Worm (Caenorhabditis elegans) whole organism, L4/young adult: ENCODE results near the gene akt-2.

Experiments used
- W03F9.2 ChIP-seq: fragments of 150-350 bp; optimal IDR thresholded peaks from 2 replicates; lab custom pipeline; 2014; ENCODE audit warnings: missing biosample characterization, missing genetic modification characterization
- him-1 ChIP-seq: sonication (generic microtip); optimal IDR thresholded peaks from 2 replicates; lab custom pipeline; 2016; ENCODE audit warnings: missing genotype, missing genetic modification reagents, missing genetic modification characterization, missing compliant biosample characterization

DNA sequence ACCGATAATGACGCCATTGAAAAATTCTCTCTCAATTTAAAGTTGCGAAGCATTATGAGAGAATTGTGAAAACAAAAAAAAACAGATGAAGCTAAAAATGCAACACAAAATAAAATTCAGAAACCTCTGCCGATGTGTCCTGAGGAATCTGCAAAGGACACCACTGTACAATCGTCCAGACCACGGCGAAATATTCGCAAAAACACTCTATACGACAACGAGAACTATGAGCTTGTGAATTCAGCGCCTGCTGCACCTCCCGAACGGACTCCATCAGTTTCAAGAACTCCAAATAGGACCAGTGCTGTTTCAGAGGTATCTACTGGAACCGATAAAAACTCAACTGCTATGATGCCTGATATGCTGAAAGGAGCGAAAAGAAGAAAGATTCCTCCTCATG lies 45.0 kb upstream of the akt-2 start:
- TF ChIP-seq W03F9.2 (no peak), him-1 (tag; lab: Kevin White, UChicago) (no peak)
